Worm (Caenorhabditis elegans) whole organism, young adult: ENCODE measurements around the gene C06E4.5.

Experiments
- D2030.7 ChIP-seq: fragments of 200-800 bp; sonication (Bioruptor generic); IDR thresholded peaks from 2 replicates; pipeline ENCODE4 v1.3.6; 2022; ENCODE audit warnings: missing genetic modification reagents, missing genetic modification characterization, missing compliant biosample characterization
- F52B5.7 ChIP-seq: sonication (generic microtip); optimal IDR thresholded peaks from 2 replicates; lab custom pipeline; 2016; ENCODE audit warnings: mild to moderate bottlenecking, missing genetic modification characterization, missing compliant biosample characterization
- Y79H2A.3 ChIP-seq: fragments of 200-800 bp; sonication (Bioruptor generic); conservative IDR thresholded peaks from 2 replicates; pipeline ENCODE4 v1.3.6; 2022; ENCODE audit warnings: missing genetic modification reagents, missing genetic modification characterization, missing compliant biosample characterization
- bed-1 ChIP-seq: fragments of 200-800 bp; sonication (Bioruptor generic); IDR thresholded peaks from 2 replicates; pipeline ENCODE4 v1.3.6; 2022; ENCODE audit warnings: missing genetic modification reagents, missing genetic modification characterization, missing compliant biosample characterization
- dox-1 ChIP-seq: fragments of 200-800 bp; sonication (Bioruptor generic); IDR thresholded peaks from 2 replicates; pipeline ENCODE4 v1.3.6; 2022; ENCODE audit warnings: missing genetic modification reagents, missing genetic modification characterization, missing compliant biosample characterization
- efl-1 ChIP-seq: fragments of 150-350 bp; optimal IDR thresholded peaks from 2 replicates; lab custom pipeline; 2014; ENCODE audit warnings: missing biosample characterization, missing genetic modification reagents, missing genetic modification characterization
- mes-4 ChIP-seq: sonication (generic microtip); optimal IDR thresholded peaks from 2 replicates; lab custom pipeline; 2016; ENCODE audit warnings: missing genotype, missing genetic modification characterization, missing compliant biosample characterization
- nfyb-1 ChIP-seq: fragments of 200-800 bp; sonication (Bioruptor generic); IDR thresholded peaks from 2 replicates; pipeline ENCODE4 v1.3.6; 2022; ENCODE audit warnings: missing genetic modification reagents, missing genetic modification characterization, missing compliant biosample characterization
- sea-2 ChIP-seq: fragments of 200-800 bp; sonication (Bioruptor generic); IDR thresholded peaks from 2 replicates; pipeline ENCODE4 v1.3.6; 2022; ENCODE audit warnings: missing genetic modification characterization, missing compliant biosample characterization

DNA sequence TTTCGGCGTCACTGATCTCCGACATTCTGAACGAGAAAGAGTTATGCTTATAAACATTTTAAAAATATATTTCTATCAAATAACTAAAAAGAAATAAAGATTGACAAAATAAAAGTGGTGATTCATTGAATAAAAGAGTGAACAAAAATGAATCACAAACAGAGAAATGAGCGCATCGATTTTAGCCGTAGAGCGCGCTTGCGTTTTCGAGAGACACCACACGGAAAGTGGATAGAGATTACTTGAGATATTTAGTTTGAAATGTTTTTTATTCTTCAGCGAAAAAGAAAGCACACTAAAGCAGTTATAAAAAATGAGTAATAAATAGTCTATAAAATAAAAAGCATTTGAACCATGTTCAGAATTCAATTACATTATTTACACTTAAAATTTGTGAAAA, 24.6 kb upstream of the C06E4.5 start, which contains the start of gene cap-1:
- TF ChIP-seq efl-1 (peak; percentile 11), mes-4 (tag; lab: Kevin White, UChicago) (no peak), nfyb-1 (GFP tag; lab: Robert Waterston, UW) (no peak), D2030.7 (GFP tag; lab: Robert Waterston, UW) (no peak), F52B5.7 (tag; lab: Kevin White, UChicago) (no peak), dox-1 (peak; percentile 67), Y79H2A.3 (GFP tag; lab: Robert Waterston, UW) (no peak), sea-2 (no peak), bed-1 (GFP tag; lab: Robert Waterston, UW) (no peak)
